Worm (Caenorhabditis elegans) whole organism, late embryonic: ENCODE measurements around the gene nhr-79.

Experiments
- F13H6.1 ChIP-seq: sonication (generic microtip); optimal IDR thresholded peaks from 2 replicates; lab custom pipeline; 2016; ENCODE audit warnings: missing genetic modification characterization, missing compliant biosample characterization
- ceh-18 ChIP-seq: sonication (generic microtip); optimal IDR thresholded peaks from 2 replicates; lab custom pipeline; 2016; ENCODE audit warnings: missing genetic modification characterization, missing compliant biosample characterization
- ceh-2 ChIP-seq: sonication (generic microtip); optimal IDR thresholded peaks from 2 replicates; lab custom pipeline; 2016; ENCODE audit warnings: missing genotype, missing genetic modification characterization, missing compliant biosample characterization
- dmd-4 ChIP-seq: sonication (generic microtip); optimal IDR thresholded peaks from 2 replicates; lab custom pipeline; 2016; ENCODE audit warnings: borderline replicate concordance, missing genetic modification characterization, missing compliant biosample characterization
- elt-2 ChIP-seq: sonication (generic microtip); optimal IDR thresholded peaks from 2 replicates; lab custom pipeline; 2016; ENCODE audit warnings: missing genetic modification reagents, missing genetic modification characterization, missing compliant biosample characterization
- hlh-13 ChIP-seq: fragments of 200-800 bp; sonication (Bioruptor generic); optimal IDR thresholded peaks from 2 replicates; lab custom pipeline; 2018; ENCODE audit warnings: mild to moderate bottlenecking, missing genetic modification characterization, missing compliant biosample characterization
- hlh-15 ChIP-seq: sonication (generic microtip); optimal IDR thresholded peaks from 2 replicates; lab custom pipeline; 2016; ENCODE audit warnings: missing genetic modification characterization, missing compliant biosample characterization
- hlh-30 ChIP-seq: sonication (generic microtip); optimal IDR thresholded peaks from 2 replicates; lab custom pipeline; 2017; ENCODE audit warnings: antibody characterized with exemption, missing genetic modification characterization, missing compliant biosample characterization; ENCODE audit not compliant: insufficient read depth
- nhr-11 ChIP-seq: fragments of 150-350 bp; optimal IDR thresholded peaks from 2 replicates; lab custom pipeline; 2014; ENCODE audit warnings: missing biosample characterization, missing genetic modification characterization
- npax-4 ChIP-seq: sonication (generic microtip); optimal IDR thresholded peaks from 2 replicates; lab custom pipeline; 2016; ENCODE audit warnings: missing genetic modification characterization, missing compliant biosample characterization
- pha-4 ChIP-seq: fragments of 150-350 bp; optimal IDR thresholded peaks from 2 replicates; lab custom pipeline; 2018; ENCODE audit warnings: missing biosample characterization, missing genetic modification reagents, missing genetic modification characterization
- pqm-1 ChIP-seq: sonication (generic microtip); optimal IDR thresholded peaks from 2 replicates; lab custom pipeline; 2016; ENCODE audit warnings: missing genetic modification characterization, missing compliant biosample characterization
- rnt-1 ChIP-seq: sonication (generic microtip); optimal IDR thresholded peaks from 2 replicates; lab custom pipeline; 2016; ENCODE audit warnings: missing genetic modification characterization, missing compliant biosample characterization
- sox-4 ChIP-seq: sonication (generic microtip); optimal IDR thresholded peaks from 2 replicates; lab custom pipeline; 2017; ENCODE audit warnings: mild to moderate bottlenecking, missing genetic modification characterization, inconsistent platforms, missing compliant biosample characterization

- no peak for TF ChIP-seq nhr-11 (tag; lab: Kevin White, UChicago)
- TF ChIP-seq F13H6.1 = no peak
- TF ChIP-seq pqm-1 (tag; lab: Kevin White, UChicago) = no peak
- no peak for TF ChIP-seq elt-2 (tag; lab: Kevin White, UChicago)
- TF ChIP-seq npax-4 (tag; lab: Kevin White, UChicago) = no peak
- no peak for TF ChIP-seq ceh-18 (tag; lab: Kevin White, UChicago)
- no peak for TF ChIP-seq rnt-1 (tag; lab: Kevin White, UChicago)
- no peak for TF ChIP-seq hlh-30
- TF ChIP-seq sox-4 (tag; lab: Kevin White, UChicago) = no peak
- no peak for TF ChIP-seq hlh-15 (tag; lab: Kevin White, UChicago)
- no peak for TF ChIP-seq ceh-2 (tag; lab: Kevin White, UChicago)
- TF ChIP-seq hlh-13 = no peak
- TF ChIP-seq dmd-4 (tag; lab: Kevin White, UChicago) = no peak
- no peak for TF ChIP-seq pha-4 (tag; lab: Kevin White, UChicago)
Observed at ce11 chrV:19178896-19179295, 32.8 kb downstream of the nhr-79 start.
